Worm (Caenorhabditis elegans) whole organism, L2 larva: ENCODE measurements around the gene C46A5.4.

Experiments
- F13H6.1 ChIP-seq: sonication (generic microtip); optimal IDR thresholded peaks from 2 replicates; lab custom pipeline; 2016; ENCODE audit warnings: missing genetic modification characterization, missing compliant biosample characterization
- R02D3.7 ChIP-seq: fragments of 150-350 bp; optimal IDR thresholded peaks from 2 replicates; lab custom pipeline; 2014; ENCODE audit warnings: missing biosample characterization, missing genetic modification characterization
- Y55F3AM.14 ChIP-seq: fragments of 200-800 bp; sonication (Bioruptor generic); optimal IDR thresholded peaks from 2 replicates; lab custom pipeline; 2018; ENCODE audit warnings: mild to moderate bottlenecking, missing genetic modification characterization, missing compliant biosample characterization
- ZK546.5 ChIP-seq: sonication (generic microtip); optimal IDR thresholded peaks from 2 replicates; lab custom pipeline; 2017; ENCODE audit warnings: missing biosample characterization, missing genetic modification characterization
- alr-1 ChIP-seq: fragments of 150-350 bp; optimal IDR thresholded peaks from 2 replicates; lab custom pipeline; 2014; ENCODE audit warnings: missing biosample characterization, missing genetic modification characterization
- aly-2 ChIP-seq: fragments of 150-350 bp; optimal IDR thresholded peaks from 2 replicates; lab custom pipeline; 2014; ENCODE audit warnings: missing biosample characterization, missing genetic modification characterization
- ama-1 ChIP-seq: fragments of 150-350 bp; optimal IDR thresholded peaks from 2 replicates; lab custom pipeline; 2018; ENCODE audit warnings: inconsistent platforms
- ceh-16 ChIP-seq: fragments of 150-350 bp; optimal IDR thresholded peaks from 2 replicates; lab custom pipeline; 2014; ENCODE audit warnings: missing biosample characterization, missing genetic modification characterization
- ceh-82 ChIP-seq: fragments of 150-350 bp; optimal IDR thresholded peaks from 2 replicates; lab custom pipeline; 2014; ENCODE audit warnings: missing biosample characterization, missing genetic modification characterization
- elt-1 ChIP-seq: fragments of 150-350 bp; optimal IDR thresholded peaks from 2 replicates; lab custom pipeline; 2014; ENCODE audit warnings: missing biosample characterization, missing genetic modification characterization
- elt-3 ChIP-seq: sonication (generic microtip); optimal IDR thresholded peaks from 2 replicates; lab custom pipeline; 2017; ENCODE audit warnings: missing biosample characterization, missing genetic modification characterization
- fos-1 ChIP-seq: fragments of 150-350 bp; optimal IDR thresholded peaks from 2 replicates; lab custom pipeline; 2014; ENCODE audit warnings: missing biosample characterization, missing genetic modification characterization
- gmeb-1 ChIP-seq: fragments of 150-350 bp; optimal IDR thresholded peaks from 2 replicates; lab custom pipeline; 2014; ENCODE audit warnings: missing biosample characterization, missing genetic modification characterization
- lin-13 ChIP-seq: fragments of 150-350 bp; optimal IDR thresholded peaks from 2 replicates; lab custom pipeline; 2014; ENCODE audit warnings: missing biosample characterization, missing genetic modification reagents, missing genetic modification characterization
- lin-39 ChIP-seq: fragments of 150-350 bp; optimal IDR thresholded peaks from 2 replicates; lab custom pipeline; 2014; ENCODE audit warnings: missing biosample characterization, missing genetic modification reagents, missing genetic modification characterization
- lsy-2 ChIP-seq, 2 experiments: fragments of 150-350 bp in 1 of 2; sonication (generic microtip) in 1 of 2; optimal IDR thresholded peaks; 2 replicates each; lab custom pipeline; 2014 to 2017; ENCODE audit warnings: missing biosample characterization in 2 of 2, missing genetic modification characterization in 2 of 2
- mab-5 ChIP-seq: fragments of 150-350 bp; optimal IDR thresholded peaks from 2 replicates; lab custom pipeline; 2014; ENCODE audit warnings: missing biosample characterization, missing genetic modification characterization
- nhr-11 ChIP-seq: fragments of 150-350 bp; optimal IDR thresholded peaks from 2 replicates; lab custom pipeline; 2014; ENCODE audit warnings: missing biosample characterization, missing genetic modification characterization
- nhr-12 ChIP-seq: fragments of 150-350 bp; optimal IDR thresholded peaks from 2 replicates; lab custom pipeline; 2014; ENCODE audit warnings: missing biosample characterization, missing genetic modification characterization
- nhr-129 ChIP-seq: fragments of 150-350 bp; optimal IDR thresholded peaks from 2 replicates; lab custom pipeline; 2014; ENCODE audit warnings: missing biosample characterization, missing genetic modification characterization
- nhr-21 ChIP-seq: fragments of 150-350 bp; optimal IDR thresholded peaks from 2 replicates; lab custom pipeline; 2014; ENCODE audit warnings: missing biosample characterization, missing genetic modification characterization
- nhr-6 ChIP-seq: fragments of 150-350 bp; optimal IDR thresholded peaks from 2 replicates; lab custom pipeline; 2014; ENCODE audit warnings: missing biosample characterization, missing genetic modification characterization
- nhr-77 ChIP-seq: fragments of 150-350 bp; optimal IDR thresholded peaks from 2 replicates; lab custom pipeline; 2014; ENCODE audit warnings: missing biosample characterization, missing genetic modification characterization
- peb-1 ChIP-seq: fragments of 150-350 bp; optimal IDR thresholded peaks from 2 replicates; lab custom pipeline; 2014; ENCODE audit warnings: missing biosample characterization, missing genetic modification characterization
- sem-4 ChIP-seq: fragments of 150-350 bp; optimal IDR thresholded peaks from 2 replicates; lab custom pipeline; 2014; ENCODE audit warnings: missing biosample characterization, missing genetic modification reagents, missing genetic modification characterization
- skn-1 ChIP-seq: sonication (generic microtip); optimal IDR thresholded peaks from 2 replicates; lab custom pipeline; 2017; ENCODE audit warnings: missing biosample characterization, missing genetic modification characterization
- sma-3 ChIP-seq: sonication (generic microtip); optimal IDR thresholded peaks from 2 replicates; lab custom pipeline; 2016; ENCODE audit warnings: missing genetic modification reagents, missing genetic modification characterization, missing compliant biosample characterization
- sma-9 ChIP-seq, 2 experiments: fragments of 150-350 bp in 1 of 2; sonication (generic microtip) in 1 of 2; optimal IDR thresholded peaks; 2 replicates each; lab custom pipeline; 2014 to 2016; ENCODE audit warnings: missing genetic modification characterization in 2 of 2, mild to moderate bottlenecking in 1 of 2, missing biosample characterization in 1 of 2, missing compliant biosample characterization in 1 of 2, missing genetic modification reagents in 1 of 2, moderate library complexity in 1 of 2
- snpc-4 ChIP-seq: fragments of 150-350 bp; optimal IDR thresholded peaks from 2 replicates; lab custom pipeline; 2014; ENCODE audit warnings: missing biosample characterization, missing genetic modification characterization
- unc-39 ChIP-seq: fragments of 150-350 bp; optimal IDR thresholded peaks from 2 replicates; lab custom pipeline; 2014; ENCODE audit warnings: missing biosample characterization, missing genetic modification characterization
- unc-55 ChIP-seq: fragments of 150-350 bp; sonication (generic microtip); optimal IDR thresholded peaks from 3 replicates; lab custom pipeline; 2014; ENCODE audit warnings: missing biosample characterization, missing genetic modification reagents, missing genetic modification characterization
- unc-62 ChIP-seq: fragments of 150-350 bp; optimal IDR thresholded peaks from 2 replicates; lab custom pipeline; 2014; ENCODE audit warnings: missing biosample characterization, missing genetic modification reagents, missing genetic modification characterization
- ztf-11 ChIP-seq: sonication (generic microtip); optimal IDR thresholded peaks from 2 replicates; lab custom pipeline; 2017; ENCODE audit warnings: missing biosample characterization, missing genetic modification characterization
- ztf-4 ChIP-seq: fragments of 150-350 bp; optimal IDR thresholded peaks from 2 replicates; lab custom pipeline; 2014; ENCODE audit warnings: missing biosample characterization, missing genetic modification characterization

The C46A5.4 gene

ce11 chrIV:7731960-7732359, 25.2 kb downstream of the C46A5.4 start, which contains the start of the genes C50F7.9 and C50F7.3:
Gene C50F7.9, minus strand, starts transcription at chrIV:7732060.
Gene C50F7.3, plus strand, starts transcription at chrIV:7732329.
- TF ChIP-seq R02D3.7 (tag; lab: Kevin White, UChicago): no peak

- TF ChIP-seq snpc-4 (tag; lab: Kevin White, UChicago) (no peak), unc-55 (GFP tag; lab: Kevin White, UChicago) (peak; percentile 50)
Observed at ce11 chrIV:7728402-7728963, 28.7 kb downstream of the C46A5.4 start, which contains the start of gene sucg-1. Gene sucg-1, plus strand, starts transcription at chrIV:7728913.

DNA sequence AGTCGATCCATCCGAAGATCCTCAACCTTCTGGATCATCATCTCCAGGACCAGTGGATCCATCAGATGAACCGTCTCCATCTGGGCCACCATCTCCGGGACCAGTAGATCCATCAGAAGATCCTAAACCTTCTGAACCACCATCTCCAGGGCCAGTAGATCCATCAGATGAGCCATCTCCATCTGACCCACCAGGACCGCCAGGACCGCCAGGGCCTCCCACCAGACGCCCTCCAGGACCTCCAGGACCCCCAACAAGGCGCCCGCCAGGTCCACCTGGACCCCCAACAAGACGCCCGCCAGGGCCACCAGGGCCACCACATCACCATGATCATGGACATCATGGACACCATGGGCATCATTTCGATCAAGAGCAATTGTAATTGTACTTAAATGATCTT, 29.9 kb downstream of the C46A5.4 start:
- TF ChIP-seq ztf-4 (tag; lab: Kevin White, UChicago) (no peak), elt-3 (tag; lab: Kevin White, UChicago) (no peak), nhr-11 (tag; lab: Kevin White, UChicago) (no peak), ceh-16 (tag; lab: Kevin White, UChicago) (no peak), nhr-12 (no peak), sma-3 (GFP tag; lab: Kevin White, UChicago) (no peak), F13H6.1 (no peak), skn-1 (no peak), lsy-2 (tag; optimal IDR thresholded peaks at IDR 0.05; lab: Kevin White, UChicago) (no peak), ZK546.5 (no peak), nhr-129 (no peak), peb-1 (no peak), mab-5 (tag; lab: Kevin White, UChicago) (no peak), sem-4 (no peak), nhr-21 (no peak), nhr-6 (tag; lab: Kevin White, UChicago) (no peak), ztf-11 (tag; lab: Kevin White, UChicago) (no peak), Y55F3AM.14 (GFP tag; lab: Kevin White, UChicago) (no peak), elt-1 (tag; lab: Kevin White, UChicago) (no peak)
- TF ChIP-seq, all 48 proteins: peak for 0

DNA sequence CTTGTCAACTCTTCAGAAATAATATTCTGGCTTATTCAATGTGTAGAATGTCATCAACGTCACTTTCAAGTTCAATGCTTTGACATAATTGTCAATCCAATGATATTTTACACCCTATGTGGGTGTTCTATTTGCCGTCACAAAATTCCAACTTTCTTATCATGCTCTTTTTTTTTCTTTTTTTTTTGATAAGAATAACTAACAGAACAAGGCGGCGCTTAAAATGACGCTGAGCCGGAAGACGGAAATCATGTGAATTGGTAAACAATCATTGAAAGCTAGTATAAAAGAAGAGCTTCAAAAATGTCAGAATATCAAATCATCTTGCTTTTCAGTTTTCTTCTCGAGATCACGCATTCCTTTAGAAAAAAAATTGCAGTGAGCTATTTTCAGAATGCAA, 30.8 kb downstream of the C46A5.4 start, which contains the start of gene C50F7.5:
C50F7.5 (plus strand) TSS at position 395 of the 400 bp plus-strand sequence.
- peak; percentile 71 for TF ChIP-seq fos-1 (tag; lab: Kevin White, UChicago)
- TF ChIP-seq sem-4: no peak

DNA sequence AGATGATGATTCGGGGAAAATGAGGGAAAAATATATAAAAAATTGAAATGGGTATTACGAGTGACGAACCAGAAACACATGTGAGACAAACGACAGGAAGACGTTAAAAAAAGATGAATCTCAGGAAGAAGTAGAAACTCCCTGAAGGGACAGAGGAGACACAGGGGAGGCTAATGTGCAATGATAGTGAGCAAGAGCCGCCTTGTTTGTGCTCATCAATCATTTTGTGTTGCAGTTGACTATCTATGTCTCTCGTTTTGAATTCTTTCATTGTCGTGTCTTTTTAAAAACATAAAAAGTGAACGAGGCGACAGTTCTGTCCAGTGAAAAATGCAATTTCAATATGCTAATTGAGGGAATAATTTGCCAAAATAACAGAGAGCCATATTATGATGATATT, 32.2 kb downstream of the C46A5.4 start:
- TF ChIP-seq mab-5 (tag; lab: Kevin White, UChicago) (peak; percentile 64), unc-55 (GFP tag; lab: Kevin White, UChicago) (peak; percentile 32), sma-9 (GFP tag; optimal IDR thresholded peaks at IDR 0.05; lab: Kevin White, UChicago) (no peak), sma-9 (tag; optimal IDR thresholded peaks at IDR 0.05; lab: Kevin White, UChicago) (no peak)

DNA sequence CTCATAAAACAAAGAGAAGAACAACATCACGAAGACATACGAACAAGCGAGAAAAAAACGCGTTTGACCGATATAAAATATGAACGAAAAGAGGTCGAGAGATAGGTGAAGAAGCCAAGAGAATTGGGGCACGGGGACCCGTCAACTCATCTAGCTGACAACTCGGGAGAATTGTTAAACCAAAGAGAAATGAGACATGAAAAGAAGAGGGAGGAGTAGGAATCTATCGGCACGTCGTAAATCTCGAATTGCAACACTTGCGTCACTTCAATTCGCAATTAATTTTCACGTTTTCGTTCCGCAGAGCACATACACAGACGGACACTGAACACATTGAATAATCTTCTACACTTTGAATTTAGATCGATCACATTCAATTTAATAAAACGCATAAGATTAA, 33.6 kb downstream of the C46A5.4 start:
- TF ChIP-seq alr-1 (tag; lab: Kevin White, UChicago) (no peak), nhr-21 (no peak), lin-39 (tag; lab: Kevin White, UChicago) (no peak), F13H6.1 (peak; percentile 24), Y55F3AM.14 (GFP tag; lab: Kevin White, UChicago) (no peak), lin-13 (GFP tag; lab: Kevin White, UChicago) (no peak), mab-5 (tag; lab: Kevin White, UChicago) (peak; percentile 48), lsy-2 (tag; optimal IDR thresholded peaks at IDR 0.05; lab: Kevin White, UChicago) (peak in 1 of 2 experiments; percentile 20), snpc-4 (tag; lab: Kevin White, UChicago) (no peak), unc-39 (no peak), ceh-82 (tag; lab: Kevin White, UChicago) (no peak), aly-2 (tag; lab: Kevin White, UChicago) (no peak)

ce11 chrIV:7722806-7723205, 34.3 kb downstream of the C46A5.4 start, which contains the start of gene C50F7.6:
Gene C50F7.6, minus strand, starts transcription at chrIV:7723199.
- TF ChIP-seq nhr-129 (no peak), nhr-11 (tag; lab: Kevin White, UChicago) (no peak), gmeb-1 (tag; lab: Kevin White, UChicago) (no peak), nhr-77 (tag; lab: Kevin White, UChicago) (no peak), sma-3 (GFP tag; lab: Kevin White, UChicago) (no peak), ama-1 (lab: Kevin White, UChicago) (no peak), mab-5 (tag; lab: Kevin White, UChicago) (no peak), unc-62 (GFP tag; lab: Kevin White, UChicago) (no peak)
